Worm (Caenorhabditis elegans) whole organism, L4 larva: ENCODE data around the gene idpc-6.
A peak's percentile ranks its signal among the peaks of the same experiment; 100 is the strongest.

Source experiments
- F26F4.8 ChIP-seq: fragments of 200-800 bp; sonication (Bioruptor generic); conservative IDR thresholded peaks from 2 replicates; pipeline ENCODE4 v1.3.6; 2022; ENCODE audit warnings: missing genetic modification characterization, missing compliant biosample characterization
- F37D6.2 ChIP-seq: sonication (generic microtip); optimal IDR thresholded peaks from 2 replicates; lab custom pipeline; 2016; ENCODE audit warnings: mild to moderate bottlenecking, missing genetic modification characterization, missing compliant biosample characterization
- F44E2.7 ChIP-seq: fragments of 200-800 bp; sonication (Bioruptor generic); IDR thresholded peaks from 2 replicates; pipeline ENCODE4 v2.1.2; 2022; ENCODE audit warnings: missing genetic modification characterization, missing compliant biosample characterization
- Y48G9A.11 ChIP-seq: fragments of 200-800 bp; sonication (Bioruptor generic); IDR thresholded peaks from 2 replicates; pipeline ENCODE4 v1.3.6; 2022; ENCODE audit warnings: missing genetic modification reagents, missing genetic modification characterization, missing compliant biosample characterization
- Y5F2A.4 ChIP-seq: fragments of 200-800 bp; sonication (Bioruptor generic); optimal IDR thresholded peaks from 2 replicates; lab custom pipeline; 2018; ENCODE audit warnings: mild to moderate bottlenecking, missing genetic modification characterization, missing compliant biosample characterization
- ZK546.5 ChIP-seq, 2 experiments: sonication (generic microtip); optimal IDR thresholded peaks; 2 replicates each; lab custom pipeline; 2017; ENCODE audit warnings: missing biosample characterization in 2 of 2, missing genetic modification characterization in 2 of 2
- ceh-28 ChIP-seq: fragments of 150-350 bp; optimal IDR thresholded peaks from 2 replicates; lab custom pipeline; 2014; ENCODE audit warnings: missing biosample characterization, missing genetic modification reagents, missing genetic modification characterization
- ceh-82 ChIP-seq: sonication (generic microtip); optimal IDR thresholded peaks from 2 replicates; lab custom pipeline; 2017; ENCODE audit warnings: missing biosample characterization, missing genetic modification characterization
- cey-2 ChIP-seq: sonication (generic microtip); optimal IDR thresholded peaks from 3 replicates; lab custom pipeline; 2017; ENCODE audit warnings: missing genetic modification characterization, mild to moderate bottlenecking, missing compliant biosample characterization, antibody characterized with exemption, borderline replicate concordance; ENCODE audit not compliant: insufficient read depth
- daf-19 ChIP-seq: fragments of 200-800 bp; sonication (Bioruptor generic); conservative IDR thresholded peaks from 2 replicates; pipeline ENCODE4 v1.3.6; 2022; ENCODE audit warnings: missing genetic modification characterization, missing compliant biosample characterization
- dmd-6 ChIP-seq: fragments of 200-800 bp; sonication (Bioruptor generic); IDR thresholded peaks from 2 replicates; pipeline ENCODE4 v1.3.6; 2022; ENCODE audit warnings: missing genetic modification reagents, missing genetic modification characterization, missing compliant biosample characterization
- dpl-1 ChIP-seq: fragments of 150-350 bp; optimal IDR thresholded peaks from 2 replicates; lab custom pipeline; 2014; ENCODE audit warnings: missing biosample characterization, missing genetic modification reagents, missing genetic modification characterization
- duxl-1 ChIP-seq: sonication (generic microtip); optimal IDR thresholded peaks from 2 replicates; lab custom pipeline; 2016; ENCODE audit warnings: mild to moderate bottlenecking, missing genetic modification characterization, moderate library complexity, missing compliant biosample characterization; ENCODE audit not compliant: poor library complexity
- dve-1 ChIP-seq: sonication (generic microtip); optimal IDR thresholded peaks from 2 replicates; lab custom pipeline; 2017; ENCODE audit warnings: antibody characterized with exemption, mild to moderate bottlenecking, missing genetic modification characterization, missing compliant biosample characterization; ENCODE audit not compliant: insufficient read depth
- hlh-11 ChIP-seq: fragments of 200-800 bp; sonication (Bioruptor generic); optimal IDR thresholded peaks from 2 replicates; lab custom pipeline; 2018; ENCODE audit warnings: mild to moderate bottlenecking, missing genetic modification characterization, missing compliant biosample characterization
- lin-1 ChIP-seq: fragments of 200-800 bp; sonication (Bioruptor generic); IDR thresholded peaks from 2 replicates; pipeline ENCODE4 v1.3.6; 2022; ENCODE audit warnings: missing genetic modification reagents, missing genetic modification characterization, missing compliant biosample characterization
- lin-13 ChIP-seq: fragments of 150-350 bp; optimal IDR thresholded peaks from 2 replicates; lab custom pipeline; 2014; ENCODE audit warnings: missing biosample characterization, missing genetic modification reagents, missing genetic modification characterization
- lin-15B ChIP-seq: fragments of 150-350 bp; sonication (generic microtip); optimal IDR thresholded peaks from 3 replicates; lab custom pipeline; 2014; ENCODE audit warnings: missing biosample characterization, missing genetic modification characterization
- lin-38 ChIP-seq: fragments of 200-800 bp; sonication (Bioruptor generic); IDR thresholded peaks from 2 replicates; pipeline ENCODE4 v1.3.6; 2022; ENCODE audit warnings: missing genetic modification reagents, missing genetic modification characterization, missing compliant biosample characterization
- madf-5 ChIP-seq, 2 experiments: fragments of 200-800 bp; sonication (Bioruptor generic); IDR thresholded peaks; 2 replicates each; pipeline ENCODE4 v1.3.6; 2022; ENCODE audit warnings: missing compliant biosample characterization in 2 of 2, missing genetic modification characterization in 2 of 2
- mdt-29 ChIP-seq: fragments of 200-800 bp; sonication (Bioruptor generic); IDR thresholded peaks from 2 replicates; pipeline ENCODE4 v1.3.6; 2022; ENCODE audit warnings: missing genetic modification reagents, missing genetic modification characterization, missing compliant biosample characterization
- mep-1 ChIP-seq: fragments of 150-350 bp; sonication (generic microtip); optimal IDR thresholded peaks from 3 replicates; lab custom pipeline; 2014; ENCODE audit warnings: missing biosample characterization, missing genetic modification characterization
- mxl-3 ChIP-seq: fragments of 200-800 bp; sonication (Bioruptor generic); optimal IDR thresholded peaks from 2 replicates; lab custom pipeline; 2018; ENCODE audit warnings: mild to moderate bottlenecking, missing genetic modification characterization, missing compliant biosample characterization
- nhr-237 ChIP-seq: sonication (generic microtip); optimal IDR thresholded peaks from 2 replicates; lab custom pipeline; 2017; ENCODE audit warnings: missing biosample characterization, missing genetic modification characterization
- nhr-28 ChIP-seq: fragments of 150-350 bp; optimal IDR thresholded peaks from 2 replicates; lab custom pipeline; 2014; ENCODE audit warnings: missing biosample characterization, missing genetic modification characterization
- nhr-41 ChIP-seq: fragments of 200-800 bp; sonication (Bioruptor generic); IDR thresholded peaks from 2 replicates; pipeline ENCODE4 v1.3.6; 2022; ENCODE audit warnings: missing genetic modification reagents, missing genetic modification characterization, missing compliant biosample characterization
- nhr-6 ChIP-seq: fragments of 150-350 bp; optimal IDR thresholded peaks from 2 replicates; lab custom pipeline; 2014; ENCODE audit warnings: missing biosample characterization, missing genetic modification characterization
- pha-4 ChIP-seq, 2 experiments: fragments of 150-350 bp in 1 of 2; fragments of 200-800 bp in 1 of 2; sonication (Bioruptor generic) in 1 of 2; IDR thresholded peaks in 1 of 2; optimal IDR thresholded peaks in 1 of 2; 2 replicates each; pipeline versions ENCODE4 v1.3.6 to Lab custom; 2014 to 2022; ENCODE audit warnings: missing genetic modification characterization in 2 of 2, missing genetic modification reagents in 2 of 2, missing biosample characterization in 1 of 2, missing compliant biosample characterization in 1 of 2
- php-3 ChIP-seq: fragments of 200-800 bp; sonication (Bioruptor generic); IDR thresholded peaks from 2 replicates; pipeline ENCODE4 v1.3.6; 2022; ENCODE audit warnings: missing genetic modification reagents, missing genetic modification characterization, missing compliant biosample characterization
- set-16 ChIP-seq: fragments of 200-800 bp; sonication (Bioruptor generic); IDR thresholded peaks from 2 replicates; pipeline ENCODE4 v1.3.6; 2022; ENCODE audit warnings: missing genetic modification reagents, missing genetic modification characterization, missing compliant biosample characterization
- skn-1 ChIP-seq: fragments of 150-350 bp; optimal IDR thresholded peaks from 2 replicates; lab custom pipeline; 2014; ENCODE audit warnings: missing biosample characterization, missing genetic modification characterization
- spr-1 ChIP-seq: sonication (generic microtip); optimal IDR thresholded peaks from 2 replicates; lab custom pipeline; 2016; ENCODE audit warnings: mild to moderate bottlenecking, missing genetic modification characterization, missing compliant biosample characterization
- unc-62 ChIP-seq, 3 experiments: fragments of 150-350 bp in 1 of 3; sonication (generic microtip); optimal IDR thresholded peaks in 2 of 3; peaks in 1 of 3; 1 replicate in 1 of 3; 2 replicates in 2 of 3; lab custom pipeline; 2014 to 2017; ENCODE audit warnings: missing biosample characterization in 3 of 3, missing genetic modification characterization in 3 of 3, missing genetic modification reagents in 3 of 3, missing genotype in 1 of 3

Gene idpc-6

ce11 chrV:9630944-9631343, 11.0 kb downstream of the idpc-6 start, which contains the start of gene T06E4.5:
TSS of gene T06E4.5 (plus strand) at chrV:9631244.
- TF ChIP-seq skn-1 (tag; lab: Kevin White, UChicago): no peak
- TF ChIP-seq dve-1 (tag; lab: Kevin White, UChicago): no peak
- no peak for TF ChIP-seq F26F4.8
- TF ChIP-seq cey-2 (tag; lab: Kevin White, UChicago): no peak
- no peak for TF ChIP-seq Y5F2A.4 (GFP tag; lab: Kevin White, UChicago)
- TF ChIP-seq ceh-82 (tag; lab: Kevin White, UChicago): no peak

ce11 chrV:9632348-9632747, 12.4 kb downstream of the idpc-6 start:
- peak; percentile 56; the same call in 1 of the 2 replicates for TF ChIP-seq pha-4 (GFP tag; IDR thresholded peaks at IDR 0.05; lab: Robert Waterston, UW)
- no peak for TF ChIP-seq pha-4 (tag; optimal IDR thresholded peaks at IDR 0.05; lab: Kevin White, UChicago)
- TF ChIP-seq php-3: no peak
- TF ChIP-seq ceh-82 (tag; lab: Kevin White, UChicago): no peak
- TF ChIP-seq madf-5 (GFP tag; IDR thresholded peaks at IDR 0.05; lab: Robert Waterston, UW): peak in 1 of 2 experiments; percentile 52; a peak in 1 of 4 replicates
- 0 out of 2 replicates have a peak, but pooled peaks have one; percentile 4 for TF ChIP-seq F26F4.8
- TF ChIP-seq set-16: peak; percentile 99

ce11 chrV:9633313-9633712, 13.4 kb downstream of the idpc-6 start, which contains the start of gene col-147:
TSS of gene col-147 (minus strand) at chrV:9633338.
- no peak for TF ChIP-seq nhr-237 (tag; lab: Kevin White, UChicago)
- TF ChIP-seq cey-2 (tag; lab: Kevin White, UChicago): peak; percentile 11
- no peak for TF ChIP-seq mdt-29 (GFP tag; lab: Robert Waterston, UW)
- TF ChIP-seq F37D6.2 (tag; lab: Kevin White, UChicago): no peak
- no peak for TF ChIP-seq madf-5 (GFP tag; IDR thresholded peaks at IDR 0.05; lab: Robert Waterston, UW)
- TF ChIP-seq spr-1 (tag; lab: Kevin White, UChicago): no peak
- no peak for TF ChIP-seq hlh-11 (tag; lab: Kevin White, UChicago)
- TF ChIP-seq lin-38 (GFP tag; lab: Robert Waterston, UW): no peak
- TF ChIP-seq lin-13 (GFP tag; lab: Kevin White, UChicago): no peak
- no peak for TF ChIP-seq daf-19 (GFP tag; lab: Robert Waterston, UW)
- TF ChIP-seq dmd-6 (GFP tag; lab: Robert Waterston, UW): 0 out of 2 replicates have a peak, but pooled peaks have one; percentile 7
- no peak for TF ChIP-seq ZK546.5 (tag; optimal IDR thresholded peaks at IDR 0.05; lab: Kevin White, UChicago)
- TF ChIP-seq F44E2.7: no peak
- TF ChIP-seq unc-62 (GFP tag; optimal IDR thresholded peaks at IDR 0.05 in 1 of 2; lab: Kevin White, UChicago): peak in 1 of 2 experiments; percentile 83
- no peak for TF ChIP-seq unc-62 (tag; optimal IDR thresholded peaks at IDR 0.05; lab: Kevin White, UChicago)
- no peak for TF ChIP-seq duxl-1 (tag; lab: Kevin White, UChicago)
- no peak for TF ChIP-seq nhr-41 (GFP tag; lab: Robert Waterston, UW)
- TF ChIP-seq mep-1 (tag; lab: Kevin White, UChicago): no peak
- no peak for TF ChIP-seq mxl-3
- no peak for TF ChIP-seq lin-1 (GFP tag; lab: Robert Waterston, UW)
- TF ChIP-seq Y48G9A.11: no peak
- TF ChIP-seq ceh-28 (tag; lab: Kevin White, UChicago): no peak
- TF ChIP-seq nhr-28 (tag; lab: Kevin White, UChicago): peak; percentile 60
- no peak for TF ChIP-seq lin-15B (tag; lab: Kevin White, UChicago)

ce11 chrV:9645507-9645906, 25.6 kb downstream of the idpc-6 start, which contains the start of the genes atl-1 and hcp-2:
TSS of gene atl-1 (minus strand) at chrV:9645595.
TSS of gene hcp-2 (plus strand) at chrV:9645859.
- TF ChIP-seq nhr-6 (no peak), dpl-1 (GFP tag; lab: Kevin White, UChicago) (peak; percentile 62)
- TF ChIP-seq, all 104 proteins: peak for 1
